Fruit fly (Drosophila melanogaster) whole organism, wandering third instar larva: Measurements from ENCODE around the gene CG5882.

Experiments
- Abd-B ChIP-seq: fragments of >200 bp; optimal IDR thresholded peaks from 2 replicates; lab custom pipeline; 2017; ENCODE audit warnings: missing biosample characterization, missing genetic modification characterization
- CG32264 ChIP-seq: fragments of 200-800 bp; sonication (Bioruptor generic); optimal IDR thresholded peaks from 2 replicates; lab custom pipeline; 2016; ENCODE audit warnings: missing biosample characterization, missing genetic modification characterization
- GATAd ChIP-seq: sonication (Bioruptor generic); optimal IDR thresholded peaks from 2 replicates; lab custom pipeline; 2016; ENCODE audit warnings: missing biosample characterization, missing genetic modification characterization
- Hr78 ChIP-seq: fragments of >200 bp; optimal IDR thresholded peaks from 2 replicates; lab custom pipeline; 2017; ENCODE audit warnings: missing biosample characterization, missing genetic modification characterization
- Jra ChIP-seq: sonication (Bioruptor generic); optimal IDR thresholded peaks from 2 replicates; lab custom pipeline; 2016; ENCODE audit warnings: missing biosample characterization, missing genetic modification characterization
- Myc ChIP-seq: fragments of >200 bp; optimal IDR thresholded peaks from 2 replicates; lab custom pipeline; 2017
- N ChIP-seq: fragments of >200 bp; optimal IDR thresholded peaks from 2 replicates; lab custom pipeline; 2018; ENCODE audit warnings: missing biosample characterization, missing external identifiers, missing genetic modification characterization
- Rel ChIP-seq, 2 experiments: fragments of 200-800 bp; sonication (Bioruptor generic) in 1 of 2; optimal IDR thresholded peaks; 2 replicates in 1 of 2; 3 replicates in 1 of 2; lab custom pipeline; 2016 to 2019; ENCODE audit warnings: mild to moderate bottlenecking in 2 of 2, missing biosample characterization in 2 of 2, missing genetic modification characterization in 2 of 2, moderate library complexity in 1 of 2
- Vsx2 ChIP-seq: fragments of 200-300, 225-300 bp; sonication (Bioruptor generic); optimal IDR thresholded peaks from 2 replicates; lab custom pipeline; 2018; ENCODE audit warnings: missing biosample characterization, missing genetic modification characterization; ENCODE audit not compliant: partially characterized antibody
- ey ChIP-seq: fragments of 200-800 bp; sonication (Bioruptor generic); optimal IDR thresholded peaks from 2 replicates; lab custom pipeline; 2016; ENCODE audit warnings: missing biosample characterization, missing genetic modification characterization
- fru ChIP-seq: fragments of 200-800 bp; sonication (Bioruptor generic); optimal IDR thresholded peaks from 3 replicates; lab custom pipeline; 2016; ENCODE audit warnings: missing biosample characterization, mild to moderate bottlenecking, missing genetic modification characterization
- h ChIP-seq: fragments of 200-800 bp; sonication (Bioruptor generic); optimal IDR thresholded peaks from 3 replicates; lab custom pipeline; 2016; ENCODE audit warnings: missing biosample characterization, mild to moderate bottlenecking, missing genetic modification characterization
- psq ChIP-seq: fragments of 200-800 bp; sonication (Bioruptor generic); optimal IDR thresholded peaks from 3 replicates; lab custom pipeline; 2017; ENCODE audit warnings: missing biosample characterization, mild to moderate bottlenecking, missing genetic modification characterization, moderate library complexity
- tai ChIP-seq: sonication (Bioruptor generic); optimal IDR thresholded peaks from 2 replicates; lab custom pipeline; 2016; ENCODE audit warnings: missing biosample characterization, missing genetic modification characterization

- no peak for TF ChIP-seq Myc
- TF ChIP-seq h (GFP tag; lab: Kevin White, UChicago): no peak
- TF ChIP-seq Jra (GFP tag; lab: Kevin White, UChicago): no peak
- no peak for TF ChIP-seq Abd-B (GFP tag; lab: Kevin White, UChicago)
- no peak for TF ChIP-seq psq
- TF ChIP-seq GATAd (GFP tag; lab: Kevin White, UChicago): no peak
- TF ChIP-seq N (GFP tag; lab: Kevin White, UChicago): no peak
- no peak for TF ChIP-seq ey
- no peak for TF ChIP-seq Vsx2 (GFP tag; lab: Kevin White, UChicago)
- TF ChIP-seq tai (GFP tag; lab: Kevin White, UChicago): no peak
- no peak for TF ChIP-seq fru (GFP tag; lab: Kevin White, UChicago)
- no peak for TF ChIP-seq Hr78 (GFP tag; lab: Kevin White, UChicago)
- no peak for TF ChIP-seq CG32264
- no peak for TF ChIP-seq Rel (GFP tag; optimal IDR thresholded peaks at IDR 0.05; lab: Kevin White, UChicago)
- TF ChIP-seq Rel (tag; optimal IDR thresholded peaks at IDR 0.05; lab: Kevin White, UChicago): no peak
These were observed 9.0 kb upstream of the CG5882 start for dm6 chr3R:27109458-27109857.
